Worm (Caenorhabditis elegans): ENCODE results near the gene R08D7.4.

- TF ChIP-seq flt-1 (GFP tag; IDR thresholded peaks at IDR 0.05) (no peak), ztf-29 (GFP tag; IDR thresholded peaks at IDR 0.05) (no peak), klf-2 (GFP tag; conservative IDR thresholded peaks at IDR 0.05) (no peak), T22C8.4 (GFP tag; IDR thresholded peaks at IDR 0.05) (no peak), cog-1 (tag; optimal IDR thresholded peaks at IDR 0.05) (no peak), ztf-23 (GFP tag; IDR thresholded peaks at IDR 0.05) (no peak)
Observed at ce11 chrIII:8985461-8985860, 13.8 kb downstream of the R08D7.4 start.

Data from whole organism, midembryonic.